1 fruit fly cellular context compared by ENCODE assay signal in the genomic region with DNA sequence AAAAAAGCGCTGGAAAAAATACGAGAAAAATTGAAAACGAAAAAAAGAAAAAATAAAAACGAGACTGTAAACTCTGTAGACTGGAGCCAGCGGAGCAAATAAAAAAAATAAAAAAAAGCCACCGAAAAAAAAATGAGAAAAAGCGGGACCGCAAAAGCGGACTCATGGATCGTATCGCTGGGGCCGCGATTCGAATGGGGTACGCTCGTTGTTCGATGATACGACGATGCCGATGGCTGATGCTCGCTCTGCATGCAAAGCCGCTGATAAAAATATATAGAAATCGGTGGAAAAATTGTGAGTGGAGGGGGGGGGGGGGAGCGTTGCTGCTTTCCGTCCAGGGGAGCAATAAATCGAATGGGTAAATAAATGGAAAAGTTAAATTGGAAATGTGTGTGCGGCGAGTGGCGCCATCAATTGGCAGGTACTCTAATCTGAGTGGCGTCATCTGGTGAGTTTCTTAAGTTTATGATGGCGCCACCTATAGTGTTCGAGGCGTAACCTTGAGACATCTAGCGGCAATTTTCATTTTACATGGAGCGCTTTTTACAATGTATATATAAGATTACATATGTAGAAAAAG.
TF ChIP-seq lines count a peak whose summit lies in the region.

No protein-coding gene starts in this region.

TF ChIP-seq in whole organism, embryonic, 481 proteins besides CTCF, POLR2A, EP300 and RAD21 (continued from another document and continues in another):
- peak; percentile 32 for TF ChIP-seq CG18764 (GFP tag; optimal IDR thresholded peaks at IDR 0.05; lab: Kevin White, UChicago)
- TF ChIP-seq Bteb2 (GFP tag; optimal IDR thresholded peaks at IDR 0.05; lab: Kevin White, UChicago): no peak
- peak; percentile 27; the same call in 1 of the 2 replicates for TF ChIP-seq Xrp1 (GFP tag; IDR thresholded peaks at IDR 0.05; lab: Robert Waterston, UW)
- peak; percentile 19 for TF ChIP-seq CG1647 (GFP tag; optimal IDR thresholded peaks at IDR 0.05; lab: Kevin White, UChicago)
- no peak for TF ChIP-seq hb (GFP tag; IDR thresholded peaks at IDR 0.05; lab: Robert Waterston, UW; ENCODE audit: partially characterized antibody)
- peak; percentile 78 for TF ChIP-seq CG9817 (tag; optimal IDR thresholded peaks at IDR 0.05; lab: Kevin White, UChicago)
- TF ChIP-seq CoRest (tag; optimal IDR thresholded peaks at IDR 0.05; lab: Kevin White, UChicago): peak; percentile 40
- peak; percentile 57 for TF ChIP-seq slp2 (GFP tag; optimal IDR thresholded peaks at IDR 0.05; lab: Kevin White, UChicago)
- peak; percentile 7 for TF ChIP-seq Dad (GFP tag; optimal IDR thresholded peaks at IDR 0.05; lab: Kevin White, UChicago)
- peak; percentile 57 for TF ChIP-seq pb (GFP tag; optimal IDR thresholded peaks at IDR 0.05; lab: Kevin White, UChicago)
- TF ChIP-seq bbx (GFP tag; IDR thresholded peaks at IDR 0.05; lab: Robert Waterston, UW; ENCODE audit: partially characterized antibody): no peak; the same call in 1 of the 2 replicates
- peak; percentile 80 for TF ChIP-seq ttk (GFP tag; IDR thresholded peaks at IDR 0.05; lab: Robert Waterston, UW)
- TF ChIP-seq sna (GFP tag; IDR thresholded peaks at IDR 0.05; lab: Robert Waterston, UW; ENCODE audit: partially characterized antibody): no peak
- peak; percentile 57; the same call in 1 of the 3 replicates for TF ChIP-seq sr (GFP tag; IDR thresholded peaks at IDR 0.05; lab: Robert Waterston, UW)
- peak; percentile 6 for TF ChIP-seq gsb-n (tag; optimal IDR thresholded peaks at IDR 0.05; lab: Kevin White, UChicago)
- no peak for TF ChIP-seq Vsx1 (GFP tag; optimal IDR thresholded peaks at IDR 0.05; lab: Kevin White, UChicago)
- peak; percentile 77 for TF ChIP-seq Optix (GFP tag; IDR thresholded peaks at IDR 0.05; lab: Robert Waterston, UW)
- no peak for TF ChIP-seq Dll (GFP tag; IDR thresholded peaks at IDR 0.05; lab: Robert Waterston, UW; ENCODE audit: partially characterized antibody)
- no peak for TF ChIP-seq Tbp (GFP tag; optimal IDR thresholded peaks at IDR 0.05; lab: Kevin White, UChicago)
- peak; percentile 38 for TF ChIP-seq jing (GFP tag; optimal IDR thresholded peaks at IDR 0.05; lab: Kevin White, UChicago)
- TF ChIP-seq Opbp (GFP tag; IDR thresholded peaks at IDR 0.05; lab: Robert Waterston, UW; ENCODE audit: partially characterized antibody): peak; percentile 56; the same call in 1 of the 3 replicates
- peak; percentile 86 for TF ChIP-seq Gug (GFP tag; IDR thresholded peaks at IDR 0.05; lab: Robert Waterston, UW)
- no peak for TF ChIP-seq CG7271 (tag; optimal IDR thresholded peaks at IDR 0.05; lab: Kevin White, UChicago)
- no peak for TF ChIP-seq cg (GFP tag; optimal IDR thresholded peaks at IDR 0.05; lab: Kevin White, UChicago)
- TF ChIP-seq CG18599 (GFP tag; optimal IDR thresholded peaks at IDR 0.05; lab: Kevin White, UChicago): no peak
- peak; percentile 71 for TF ChIP-seq CG1603 (tag; optimal IDR thresholded peaks at IDR 0.05; lab: Kevin White, UChicago)
- TF ChIP-seq Fer1 (GFP tag; optimal IDR thresholded peaks at IDR 0.05; lab: Kevin White, UChicago): no peak
- no peak for TF ChIP-seq CG12391 (tag; optimal IDR thresholded peaks at IDR 0.05; lab: Kevin White, UChicago)
- no peak for TF ChIP-seq HLH4C (GFP tag; IDR thresholded peaks at IDR 0.05; lab: Robert Waterston, UW; ENCODE audit: partially characterized antibody)
- TF ChIP-seq ash1 (GFP tag; optimal IDR thresholded peaks at IDR 0.05; lab: Kevin White, UChicago): peak; percentile 49
- TF ChIP-seq wor (GFP tag; IDR thresholded peaks at IDR 0.05; lab: Robert Waterston, UW): peak; percentile 54; the same call in 1 of the 2 replicates
- peak; percentile 68 for TF ChIP-seq ara (GFP tag; IDR thresholded peaks at IDR 0.05; lab: Robert Waterston, UW)
- TF ChIP-seq Dbx (GFP tag; IDR thresholded peaks at IDR 0.05; lab: Robert Waterston, UW): peak; percentile 80
- TF ChIP-seq CG6272 (GFP tag; IDR thresholded peaks at IDR 0.05; lab: Robert Waterston, UW): peak; percentile 52; the same call in 1 of the 2 replicates
- peak; percentile 77 for TF ChIP-seq CG16779 (GFP tag; IDR thresholded peaks at IDR 0.05; lab: Robert Waterston, UW)
- peak; percentile 31 for TF ChIP-seq chn (GFP tag; optimal IDR thresholded peaks at IDR 0.05; lab: Kevin White, UChicago)
- TF ChIP-seq Ets97D (GFP tag; optimal IDR thresholded peaks at IDR 0.05; lab: Kevin White, UChicago): no peak
- TF ChIP-seq caup (GFP tag; optimal IDR thresholded peaks at IDR 0.05; lab: Kevin White, UChicago; ENCODE audit: severe bottlenecking): peak; percentile 62
- peak; percentile 57 for TF ChIP-seq CG17359 (tag; optimal IDR thresholded peaks at IDR 0.05; lab: Kevin White, UChicago)
- TF ChIP-seq gsb (GFP tag; IDR thresholded peaks at IDR 0.05; lab: Robert Waterston, UW): peak; percentile 63; the same call in 1 of the 2 replicates
- TF ChIP-seq esg (GFP tag; conservative IDR thresholded peaks at IDR 0.05; lab: Robert Waterston, UW): peak; percentile 58
- peak; percentile 44; the same call in 1 of the 2 replicates for TF ChIP-seq Bgb (GFP tag; IDR thresholded peaks at IDR 0.05; lab: Robert Waterston, UW; ENCODE audit: partially characterized antibody)
- TF ChIP-seq CG17361 (GFP tag; IDR thresholded peaks at IDR 0.05; lab: Robert Waterston, UW): peak; percentile 76; the same call in 2 of the 3 replicates
- peak; percentile 68 for TF ChIP-seq Sox102F (GFP tag; optimal IDR thresholded peaks at IDR 0.05; lab: Kevin White, UChicago)
- peak; percentile 34 for TF ChIP-seq CG10979 (tag; optimal IDR thresholded peaks at IDR 0.05; lab: Kevin White, UChicago)
- TF ChIP-seq CG16813 (GFP tag; IDR thresholded peaks at IDR 0.05; lab: Robert Waterston, UW; ENCODE audit: partially characterized antibody): no peak
- no peak for TF ChIP-seq prd (optimal IDR thresholded peaks at IDR 0.05; lab: Kevin White, UChicago)
- TF ChIP-seq prd (GFP tag; IDR thresholded peaks at IDR 0.05; lab: Robert Waterston, UW): peak; percentile 85
- no peak for TF ChIP-seq emc (GFP tag; optimal IDR thresholded peaks at IDR 0.05; lab: Kevin White, UChicago)
- TF ChIP-seq ap (GFP tag; IDR thresholded peaks at IDR 0.05; lab: Robert Waterston, UW): peak; percentile 63
- peak; percentile 47 for TF ChIP-seq oc (tag; optimal IDR thresholded peaks at IDR 0.05; lab: Kevin White, UChicago)
- TF ChIP-seq gcm (GFP tag; optimal IDR thresholded peaks at IDR 0.05; lab: Kevin White, UChicago): no peak
- no peak for TF ChIP-seq hkb (optimal IDR thresholded peaks at IDR 0.05; lab: Kevin White, UChicago)
- TF ChIP-seq hkb (GFP tag; IDR thresholded peaks at IDR 0.05; lab: Robert Waterston, UW): no peak
- 0 out of 2 replicates have a peak, but pooled peaks have one; percentile 27 for TF ChIP-seq al (GFP tag; IDR thresholded peaks at IDR 0.05; lab: Robert Waterston, UW)
- TF ChIP-seq CG8924 (tag; optimal IDR thresholded peaks at IDR 0.05; lab: Kevin White, UChicago): no peak
- peak; percentile 49 for TF ChIP-seq CG2120 (GFP tag; optimal IDR thresholded peaks at IDR 0.05; lab: Kevin White, UChicago)
- peak; percentile 42; the same call in 2 of the 3 replicates for TF ChIP-seq row (GFP tag; IDR thresholded peaks at IDR 0.05; lab: Robert Waterston, UW)
- 0 out of 2 replicates have a peak, but pooled peaks have one; percentile 33 for TF ChIP-seq dan (GFP tag; IDR thresholded peaks at IDR 0.05; lab: Robert Waterston, UW)
- TF ChIP-seq h (optimal IDR thresholded peaks at IDR 0.05; lab: Kevin White, UChicago): no peak
- peak; percentile 38 for TF ChIP-seq HLH54F (GFP tag; optimal IDR thresholded peaks at IDR 0.05; lab: Kevin White, UChicago)
- peak; percentile 70 for TF ChIP-seq bcd (GFP tag; optimal IDR thresholded peaks at IDR 0.05; lab: Kevin White, UChicago)
- no peak for TF ChIP-seq Hmx (GFP tag; optimal IDR thresholded peaks at IDR 0.05; lab: Kevin White, UChicago)
- TF ChIP-seq Bdp1 (GFP tag; optimal IDR thresholded peaks at IDR 0.05; lab: Kevin White, UChicago): peak; percentile 20
- no peak for TF ChIP-seq nerfin-2 (GFP tag; IDR thresholded peaks at IDR 0.05; lab: Robert Waterston, UW; ENCODE audit: partially characterized antibody)
- TF ChIP-seq CG14965 (GFP tag; optimal IDR thresholded peaks at IDR 0.05; lab: Kevin White, UChicago; ENCODE audit: borderline replicate concordance): no peak
- TF ChIP-seq CG14014 (GFP tag; IDR thresholded peaks at IDR 0.05; lab: Robert Waterston, UW): peak; percentile 78
- TF ChIP-seq pho (GFP tag; optimal IDR thresholded peaks at IDR 0.05; lab: Kevin White, UChicago): peak; percentile 13
- TF ChIP-seq CG10431 (GFP tag; optimal IDR thresholded peaks at IDR 0.05; lab: Kevin White, UChicago): peak; percentile 5
- no peak for TF ChIP-seq gro (GFP tag; optimal IDR thresholded peaks at IDR 0.05; lab: Kevin White, UChicago)
- peak; percentile 85 for TF ChIP-seq CG5245 (GFP tag; optimal IDR thresholded peaks at IDR 0.05; lab: Kevin White, UChicago)
- TF ChIP-seq CG12942 (GFP tag; optimal IDR thresholded peaks at IDR 0.05; lab: Kevin White, UChicago): no peak
- TF ChIP-seq CG14050 (GFP tag; IDR thresholded peaks at IDR 0.05; lab: Robert Waterston, UW): peak; percentile 37; the same call in 1 of the 3 replicates
- TF ChIP-seq Deaf1 (tag; optimal IDR thresholded peaks at IDR 0.05; lab: Kevin White, UChicago): peak; percentile 77
- TF ChIP-seq chinmo (GFP tag; IDR thresholded peaks at IDR 0.05; lab: Robert Waterston, UW; ENCODE audit: partially characterized antibody): 0 out of 4 replicates have a peak, but pooled peaks have one; percentile 72
- peak; percentile 50 for TF ChIP-seq az2 (GFP tag; optimal IDR thresholded peaks at IDR 0.05; lab: Kevin White, UChicago)
- TF ChIP-seq org-1 (GFP tag; optimal IDR thresholded peaks at IDR 0.05; lab: Kevin White, UChicago): peak; percentile 29
- TF ChIP-seq cwo (GFP tag; optimal IDR thresholded peaks at IDR 0.05; lab: Kevin White, UChicago): no peak
- TF ChIP-seq CG8944 (GFP tag; optimal IDR thresholded peaks at IDR 0.05; lab: Kevin White, UChicago): peak; percentile 83
- TF ChIP-seq CG12769 (tag; optimal IDR thresholded peaks at IDR 0.05; lab: Kevin White, UChicago): peak; percentile 81
- TF ChIP-seq mam (GFP tag; optimal IDR thresholded peaks at IDR 0.05; lab: Kevin White, UChicago): peak; percentile 28
- TF ChIP-seq kni (GFP tag; optimal IDR thresholded peaks at IDR 0.05; lab: Kevin White, UChicago): peak; percentile 63
- no peak for TF ChIP-seq CG4282 (GFP tag; optimal IDR thresholded peaks at IDR 0.05; lab: Kevin White, UChicago)
- peak; percentile 83 for TF ChIP-seq Ets65A (GFP tag; lab: Kevin White, UChicago)
- TF ChIP-seq TFAM (GFP tag; optimal IDR thresholded peaks at IDR 0.05; lab: Kevin White, UChicago): no peak
- peak; percentile 31 for TF ChIP-seq CG3163 (GFP tag; optimal IDR thresholded peaks at IDR 0.05; lab: Kevin White, UChicago)
- TF ChIP-seq Med (GFP tag; lab: Kevin White, UChicago): peak; percentile 94
- TF ChIP-seq CHES-1-like (GFP tag; optimal IDR thresholded peaks at IDR 0.05; lab: Kevin White, UChicago): peak; percentile 26
- TF ChIP-seq Sry-δ (GFP tag; optimal IDR thresholded peaks at IDR 0.05; lab: Kevin White, UChicago): no peak
- TF ChIP-seq rib (GFP tag; IDR thresholded peaks at IDR 0.05; lab: Robert Waterston, UW): no peak; the same call in 1 of the 2 replicates
- peak; percentile 1 for TF ChIP-seq CG12071 (GFP tag; optimal IDR thresholded peaks at IDR 0.05; lab: Kevin White, UChicago)
- TF ChIP-seq lab (GFP tag; optimal IDR thresholded peaks at IDR 0.05; lab: Kevin White, UChicago): peak; percentile 56
- no peak for TF ChIP-seq luna (GFP tag; optimal IDR thresholded peaks at IDR 0.05; lab: Kevin White, UChicago)
- TF ChIP-seq CG15269 (tag; optimal IDR thresholded peaks at IDR 0.05; lab: Kevin White, UChicago): peak; percentile 43
- TF ChIP-seq CG8290 (GFP tag; optimal IDR thresholded peaks at IDR 0.05; lab: Kevin White, UChicago): peak; percentile 3
- peak in 1 of 2 experiments; percentile 80 for TF ChIP-seq CG8290 (tag; optimal IDR thresholded peaks at IDR 0.05; lab: Kevin White, UChicago)
- no peak for TF ChIP-seq ERR (GFP tag; optimal IDR thresholded peaks at IDR 0.05; lab: Kevin White, UChicago)
- no peak for TF ChIP-seq Dek (tag; optimal IDR thresholded peaks at IDR 0.05; lab: Kevin White, UChicago)
- no peak for TF ChIP-seq her (GFP tag; optimal IDR thresholded peaks at IDR 0.05; lab: Kevin White, UChicago)
- TF ChIP-seq Hr78 (GFP tag; optimal IDR thresholded peaks at IDR 0.05; lab: Kevin White, UChicago): no peak
- TF ChIP-seq GATAe (GFP tag; conservative IDR thresholded peaks at IDR 0.05; lab: Robert Waterston, UW): 0 out of 2 replicates have a peak, but pooled peaks have one; percentile 22
- peak; percentile 29 for TF ChIP-seq mirr (GFP tag; optimal IDR thresholded peaks at IDR 0.05; lab: Kevin White, UChicago)
- peak; percentile 8 for TF ChIP-seq Blimp-1 (GFP tag; optimal IDR thresholded peaks at IDR 0.05; lab: Kevin White, UChicago)
- TF ChIP-seq CG32767 (GFP tag; IDR thresholded peaks at IDR 0.05; lab: Robert Waterston, UW): 0 out of 2 replicates have a peak, but pooled peaks have one; percentile 26
- peak; percentile 41; the same call in 1 of the 2 replicates for TF ChIP-seq CG31224 (GFP tag; IDR thresholded peaks at IDR 0.05; lab: Robert Waterston, UW)
- TF ChIP-seq tup (GFP tag; optimal IDR thresholded peaks at IDR 0.05; lab: Kevin White, UChicago): no peak
- TF ChIP-seq crol (GFP tag; IDR thresholded peaks at IDR 0.05; lab: Robert Waterston, UW): peak; percentile 70
- TF ChIP-seq Jarid2 (GFP tag; optimal IDR thresholded peaks at IDR 0.05; lab: Kevin White, UChicago): peak; percentile 25
- TF ChIP-seq Camta (GFP tag; optimal IDR thresholded peaks at IDR 0.05; lab: Kevin White, UChicago): peak; percentile 11
- TF ChIP-seq Atf-2 (GFP tag; optimal IDR thresholded peaks at IDR 0.05; lab: Kevin White, UChicago): peak; percentile 25
- peak; percentile 85 for TF ChIP-seq CG5953 (GFP tag; IDR thresholded peaks at IDR 0.05; lab: Robert Waterston, UW)
- no peak for TF ChIP-seq Adf1 (GFP tag; IDR thresholded peaks at IDR 0.05; lab: Robert Waterston, UW)
- peak; percentile 86 for TF ChIP-seq lmd (GFP tag; IDR thresholded peaks at IDR 0.05; lab: Robert Waterston, UW)
- TF ChIP-seq Oli (tag; optimal IDR thresholded peaks at IDR 0.05; lab: Kevin White, UChicago): no peak
- no peak for TF ChIP-seq CG31365 (tag; optimal IDR thresholded peaks at IDR 0.05; lab: Kevin White, UChicago)
- TF ChIP-seq H15 (GFP tag; IDR thresholded peaks at IDR 0.05; lab: Robert Waterston, UW): peak; percentile 80
- no peak for TF ChIP-seq hbn (GFP tag; IDR thresholded peaks at IDR 0.05; lab: Robert Waterston, UW; ENCODE audit: partially characterized antibody)
- TF ChIP-seq croc (GFP tag; conservative IDR thresholded peaks at IDR 0.05; lab: Robert Waterston, UW): peak; percentile 60
- 0 out of 3 replicates have a peak, but pooled peaks have one; percentile 53 for TF ChIP-seq z (GFP tag; IDR thresholded peaks at IDR 0.05; lab: Robert Waterston, UW)
- TF ChIP-seq psq (GFP tag; optimal IDR thresholded peaks at IDR 0.05; lab: Kevin White, UChicago): no peak
